Fruit fly (Drosophila melanogaster): Measurements from ENCODE around the gene Ir94b.

DNA sequence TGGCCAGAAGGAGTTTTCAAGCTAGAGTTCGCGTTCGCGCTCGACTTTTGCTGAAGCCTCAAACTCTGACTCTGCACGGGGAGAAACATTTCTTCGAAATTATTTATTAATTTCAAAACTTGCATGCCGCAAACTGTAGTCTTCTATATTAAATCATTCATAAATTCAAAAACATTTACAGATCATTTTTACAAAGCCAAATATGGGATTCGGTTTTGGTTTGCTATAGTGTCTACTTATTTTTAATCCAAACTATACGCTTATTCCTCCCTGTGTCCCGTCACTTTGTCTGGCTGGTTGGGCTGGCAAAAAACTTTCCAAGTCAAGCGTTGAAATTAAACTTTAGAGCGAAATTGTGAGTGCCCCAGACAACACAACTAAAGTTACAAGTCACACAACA lies 31.2 kb upstream of the Ir94b start:
- TF ChIP-seq CG31224 (GFP tag; IDR thresholded peaks at IDR 0.05) (no peak), Doc2 (GFP tag; IDR thresholded peaks at IDR 0.05) (no peak), trh (GFP tag; optimal IDR thresholded peaks at IDR 0.05) (no peak), br (optimal IDR thresholded peaks at IDR 0.05) (no peak), CG4617 (GFP tag; optimal IDR thresholded peaks at IDR 0.05; ENCODE audit: borderline replicate concordance) (no peak), Ets65A (GFP tag) (no peak), CG33213 (GFP tag; optimal IDR thresholded peaks at IDR 0.05) (no peak), jigr1 (GFP tag; IDR thresholded peaks at IDR 0.05) (no peak), CrebB (tag; optimal IDR thresholded peaks at IDR 0.05) (no peak), CG2678 (tag; optimal IDR thresholded peaks at IDR 0.05) (no peak), eyg (GFP tag; optimal IDR thresholded peaks at IDR 0.05) (no peak)

All from whole organism, embryonic.